Worm (Caenorhabditis elegans): ENCODE results near the gene acr-2.

DNA sequence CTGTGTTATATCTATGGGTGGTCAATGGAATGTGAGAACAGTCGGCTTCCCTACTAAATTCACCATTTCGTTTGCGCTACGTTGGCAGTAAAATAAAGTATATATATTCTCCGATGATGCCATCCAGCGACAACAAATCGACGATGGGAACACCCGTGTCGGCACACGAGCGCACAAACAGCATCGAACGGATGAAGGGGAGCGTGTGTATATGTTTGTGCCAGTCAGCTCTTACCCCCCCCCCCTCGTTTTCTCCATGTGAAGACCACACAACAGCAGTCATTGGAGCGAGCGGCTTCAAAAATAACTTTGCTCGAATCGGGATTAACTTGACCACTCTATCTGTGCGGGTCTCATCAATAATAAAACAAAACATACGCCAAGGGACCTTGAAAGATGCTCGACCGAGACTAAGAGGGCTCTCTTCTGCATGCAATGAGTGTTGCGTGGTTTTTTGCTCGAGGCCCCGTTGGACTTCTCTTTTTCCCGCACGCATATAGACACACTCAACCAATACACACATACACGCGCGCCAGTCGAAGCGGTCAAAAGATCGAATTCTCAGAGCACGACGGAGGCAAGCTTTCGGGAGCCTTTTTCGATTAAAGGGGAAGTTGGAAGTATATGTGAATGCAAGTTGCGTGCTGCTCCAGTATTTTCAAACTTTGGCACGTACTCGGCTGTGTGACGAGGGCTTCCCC, 38.1 kb downstream of the acr-2 start:
- TF ChIP-seq elt-1 (tag; optimal IDR thresholded peaks at IDR 0.05; ENCODE audit: borderline replicate concordance, insufficient read depth) = no peak
- no peak for TF ChIP-seq unc-39 (tag; optimal IDR thresholded peaks at IDR 0.05)
- no peak for TF ChIP-seq mab-5 (tag; optimal IDR thresholded peaks at IDR 0.05)
